Worm (Caenorhabditis elegans) whole organism, L1 larva: ENCODE results near the gene ttr-7.

Experiments
- C04F5.9 ChIP-seq: sonication (generic microtip); optimal IDR thresholded peaks from 2 replicates; lab custom pipeline; 2016; ENCODE audit warnings: missing genetic modification characterization, missing compliant biosample characterization
- Y116A8C.19 ChIP-seq: sonication (generic microtip); optimal IDR thresholded peaks from 2 replicates; lab custom pipeline; 2016; ENCODE audit warnings: missing compliant biosample characterization, missing genetic modification characterization, borderline replicate concordance
- aha-1 ChIP-seq: fragments of 150-350 bp; optimal IDR thresholded peaks from 2 replicates; lab custom pipeline; 2014; ENCODE audit warnings: missing biosample characterization, missing genetic modification characterization
- ama-1 ChIP-seq: fragments of 150-350 bp; optimal IDR thresholded peaks from 2 replicates; lab custom pipeline; 2014
- ceh-63 ChIP-seq: fragments of 200-800 bp; sonication (Bioruptor generic); optimal IDR thresholded peaks from 2 replicates; lab custom pipeline; 2018; ENCODE audit warnings: mild to moderate bottlenecking, missing genetic modification characterization, missing compliant biosample characterization
- ceh-88 ChIP-seq: fragments of 200-800 bp; sonication (Bioruptor generic); IDR thresholded peaks from 2 replicates; pipeline ENCODE4 v1.3.6; 2022; ENCODE audit warnings: missing genetic modification characterization, missing compliant biosample characterization
- dsc-1 ChIP-seq: sonication (generic microtip); optimal IDR thresholded peaks from 2 replicates; lab custom pipeline; 2016; ENCODE audit warnings: mild to moderate bottlenecking, missing genetic modification characterization, missing compliant biosample characterization
- efl-1 ChIP-seq, 4 experiments: fragments of 150-350 bp; optimal IDR thresholded peaks in 3 of 4; peaks in 1 of 4; 1 replicate in 1 of 4; 2 replicates in 3 of 4; lab custom pipeline; 2014; ENCODE audit warnings: missing biosample characterization in 2 of 4, missing genetic modification characterization in 2 of 4, missing genetic modification reagents in 2 of 4
- egl-13 ChIP-seq: sonication (generic microtip); optimal IDR thresholded peaks from 2 replicates; lab custom pipeline; 2016; ENCODE audit warnings: missing genotype, missing genetic modification reagents, missing genetic modification characterization, missing compliant biosample characterization
- fkh-8 ChIP-seq: sonication (generic microtip); optimal IDR thresholded peaks from 2 replicates; lab custom pipeline; 2016; ENCODE audit warnings: mild to moderate bottlenecking, missing genetic modification characterization, missing compliant biosample characterization
- fos-1 ChIP-seq: fragments of 150-350 bp; optimal IDR thresholded peaks from 2 replicates; lab custom pipeline; 2014; ENCODE audit warnings: missing biosample characterization, missing genetic modification characterization
- grh-1 ChIP-seq: fragments of 200-800 bp; sonication (Bioruptor generic); IDR thresholded peaks from 2 replicates; pipeline ENCODE4 v1.3.6; 2022; ENCODE audit warnings: missing genetic modification reagents, missing genetic modification characterization, missing compliant biosample characterization
- irx-1 ChIP-seq: sonication (generic microtip); optimal IDR thresholded peaks from 2 replicates; lab custom pipeline; 2016; ENCODE audit warnings: missing genetic modification characterization, missing compliant biosample characterization
- isw-1 ChIP-seq: fragments of 200-800 bp; sonication (Bioruptor generic); IDR thresholded peaks from 2 replicates; pipeline ENCODE4 v1.3.6; 2022; ENCODE audit warnings: missing genetic modification characterization, missing compliant biosample characterization
- jun-1 ChIP-seq: fragments of 150-350 bp; optimal IDR thresholded peaks from 2 replicates; lab custom pipeline; 2014; ENCODE audit warnings: missing biosample characterization, missing genetic modification reagents, missing genetic modification characterization
- lin-13 ChIP-seq: fragments of 150-350 bp; optimal IDR thresholded peaks from 2 replicates; lab custom pipeline; 2014; ENCODE audit warnings: missing biosample characterization, missing genetic modification reagents, missing genetic modification characterization
- lin-35 ChIP-seq, 2 experiments: fragments of 150-350 bp; optimal IDR thresholded peaks; 2 replicates each; lab custom pipeline; 2014; ENCODE audit warnings: missing biosample characterization in 2 of 2, missing genetic modification characterization in 2 of 2, missing genetic modification reagents in 2 of 2
- lin-39 ChIP-seq: fragments of 150-350 bp; optimal IDR thresholded peaks from 2 replicates; lab custom pipeline; 2014; ENCODE audit warnings: missing biosample characterization, missing genetic modification reagents, missing genetic modification characterization
- mdl-1 ChIP-seq, 2 experiments: fragments of 150-350 bp; optimal IDR thresholded peaks; 2 replicates each; lab custom pipeline; 2014 to 2017; ENCODE audit warnings: missing biosample characterization in 2 of 2, missing genetic modification characterization in 2 of 2, inconsistent platforms in 1 of 2
- nhr-11 ChIP-seq: fragments of 150-350 bp; optimal IDR thresholded peaks from 2 replicates; lab custom pipeline; 2014; ENCODE audit warnings: missing biosample characterization, missing genetic modification characterization
- nhr-12 ChIP-seq: sonication (generic microtip); optimal IDR thresholded peaks from 2 replicates; lab custom pipeline; 2017; ENCODE audit warnings: missing biosample characterization, missing genetic modification characterization
- nhr-28 ChIP-seq: fragments of 150-350 bp; optimal IDR thresholded peaks from 2 replicates; lab custom pipeline; 2014; ENCODE audit warnings: missing biosample characterization, missing genetic modification characterization
- nhr-47 ChIP-seq: sonication (generic microtip); optimal IDR thresholded peaks from 2 replicates; lab custom pipeline; 2016; ENCODE audit warnings: mild to moderate bottlenecking, missing genetic modification characterization, moderate library complexity, missing compliant biosample characterization
- nhr-77 ChIP-seq: fragments of 150-350 bp; optimal IDR thresholded peaks from 2 replicates; lab custom pipeline; 2014; ENCODE audit warnings: missing biosample characterization, missing genetic modification characterization
- nhr-84 ChIP-seq: sonication (generic microtip); optimal IDR thresholded peaks from 2 replicates; lab custom pipeline; 2017; ENCODE audit warnings: missing biosample characterization, missing genetic modification characterization
- nhr-85 ChIP-seq: sonication (generic microtip); peaks from one replicate; lab custom pipeline; 2016; ENCODE audit warnings: missing genetic modification characterization, inconsistent platforms, missing compliant biosample characterization
- nhr-90 ChIP-seq: sonication (generic microtip); optimal IDR thresholded peaks from 2 replicates; lab custom pipeline; 2016; ENCODE audit warnings: mild to moderate bottlenecking, missing genetic modification characterization, missing compliant biosample characterization; ENCODE audit not compliant: poor library complexity
- pax-3 ChIP-seq: fragments of 200-800 bp; sonication (Bioruptor generic); optimal IDR thresholded peaks from 2 replicates; lab custom pipeline; 2018; ENCODE audit warnings: mild to moderate bottlenecking, missing genetic modification characterization, moderate library complexity, missing compliant biosample characterization
- skn-1 ChIP-seq: fragments of 150-350 bp; optimal IDR thresholded peaks from 2 replicates; lab custom pipeline; 2014; ENCODE audit warnings: missing biosample characterization, missing genetic modification characterization
- snpc-4 ChIP-seq: fragments of 150-350 bp; optimal IDR thresholded peaks from 2 replicates; lab custom pipeline; 2014; ENCODE audit warnings: missing biosample characterization, missing genetic modification characterization
- snu-23 ChIP-seq: sonication (generic microtip); optimal IDR thresholded peaks from 2 replicates; lab custom pipeline; 2016; ENCODE audit warnings: missing genetic modification characterization, missing compliant biosample characterization
- sptf-1 ChIP-seq: fragments of 150-350 bp; optimal IDR thresholded peaks from 2 replicates; lab custom pipeline; 2014; ENCODE audit warnings: missing biosample characterization, missing genetic modification characterization
- sup-37 ChIP-seq: fragments of 200-800 bp; sonication (Bioruptor generic); optimal IDR thresholded peaks from 2 replicates; lab custom pipeline; 2018; ENCODE audit warnings: mild to moderate bottlenecking, missing genetic modification characterization, missing compliant biosample characterization
- swsn-7 ChIP-seq: sonication (generic microtip); optimal IDR thresholded peaks from 2 replicates; lab custom pipeline; 2016; ENCODE audit warnings: missing genetic modification characterization, missing compliant biosample characterization
- tbx-2 ChIP-seq: sonication (generic microtip); optimal IDR thresholded peaks from 2 replicates; lab custom pipeline; 2016; ENCODE audit warnings: missing genetic modification characterization, missing compliant biosample characterization
- unc-130 ChIP-seq: fragments of 150-350 bp; optimal IDR thresholded peaks from 2 replicates; lab custom pipeline; 2017; ENCODE audit warnings: missing biosample characterization, missing genetic modification characterization, inconsistent platforms
- unc-30 ChIP-seq: sonication (generic microtip); optimal IDR thresholded peaks from 2 replicates; lab custom pipeline; 2017; ENCODE audit warnings: missing biosample characterization, missing genetic modification characterization
- unc-62 ChIP-seq: fragments of 150-350 bp; optimal IDR thresholded peaks from 2 replicates; lab custom pipeline; 2014; ENCODE audit warnings: missing biosample characterization, missing genetic modification reagents, missing genetic modification characterization
- unc-98 ChIP-seq: fragments of 200-800 bp; sonication (Bioruptor generic); IDR thresholded peaks from 2 replicates; pipeline ENCODE4 v1.3.6; 2022; ENCODE audit warnings: missing genetic modification characterization, missing compliant biosample characterization
- vab-15 ChIP-seq: sonication (generic microtip); optimal IDR thresholded peaks from 2 replicates; lab custom pipeline; 2017; ENCODE audit warnings: missing genotype, mild to moderate bottlenecking, missing genetic modification characterization, missing compliant biosample characterization
- xbp-1 ChIP-seq: sonication (generic microtip); optimal IDR thresholded peaks from 2 replicates; lab custom pipeline; 2016; ENCODE audit warnings: missing genetic modification characterization, missing compliant biosample characterization
- zip-4 ChIP-seq: fragments of 200-800 bp; sonication (Bioruptor generic); optimal IDR thresholded peaks from 2 replicates; lab custom pipeline; 2018; ENCODE audit warnings: mild to moderate bottlenecking, missing genetic modification characterization, moderate library complexity, missing compliant biosample characterization
- ztf-4 ChIP-seq: fragments of 150-350 bp; optimal IDR thresholded peaks from 2 replicates; lab custom pipeline; 2014; ENCODE audit warnings: missing biosample characterization, missing genetic modification characterization

ttr-7 gene

DNA sequence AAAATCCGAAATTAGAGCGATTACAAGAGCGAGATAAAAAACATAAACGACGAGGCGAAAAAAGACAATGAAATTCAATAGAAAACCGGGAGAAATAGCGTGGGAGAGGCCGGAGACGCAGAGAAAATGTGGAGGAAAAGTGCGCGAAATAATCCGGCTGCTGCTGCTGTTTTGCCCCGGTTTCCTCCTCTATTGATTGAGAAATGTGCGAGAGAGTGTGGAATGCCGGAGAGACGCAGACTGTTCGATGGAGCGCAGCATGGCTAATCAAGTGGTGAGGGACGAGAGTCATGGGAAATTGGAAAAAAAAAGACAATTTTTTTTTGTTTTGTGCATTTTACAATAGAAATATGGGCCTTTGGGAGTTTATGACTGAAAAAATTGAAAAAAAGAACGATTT lies 7.6 kb upstream of the ttr-7 start (continued):
- TF ChIP-seq unc-30 (no peak), nhr-85 (tag; lab: Kevin White, UChicago) (no peak), sup-37 (GFP tag; lab: Kevin White, UChicago) (no peak), xbp-1 (tag; lab: Kevin White, UChicago) (peak; percentile 41), jun-1 (tag; lab: Kevin White, UChicago) (no peak), nhr-77 (peak; percentile 18), lin-39 (peak; percentile 9), ztf-4 (tag; lab: Kevin White, UChicago) (no peak), unc-62 (GFP tag; lab: Kevin White, UChicago) (no peak), irx-1 (tag; lab: Kevin White, UChicago) (peak; percentile 12), vab-15 (tag; lab: Kevin White, UChicago) (no peak), aha-1 (tag; lab: Kevin White, UChicago) (no peak), skn-1 (tag; lab: Kevin White, UChicago) (peak; percentile 32), nhr-84 (no peak), lin-35 (GFP tag; optimal IDR thresholded peaks at IDR 0.05; lab: Kevin White, UChicago) (peak; percentile 50 to 60), tbx-2 (tag; lab: Kevin White, UChicago) (peak; percentile 73), nhr-90 (no peak), grh-1 (GFP tag; lab: Robert Waterston, UW) (no peak), ceh-88 (no peak), C04F5.9 (tag; lab: Kevin White, UChicago) (no peak), nhr-12 (tag; lab: Kevin White, UChicago) (no peak), efl-1 (optimal IDR thresholded peaks at IDR 0.05; lab: Kevin White, UChicago) (peak; percentile 58 to 68), efl-1 (GFP tag; optimal IDR thresholded peaks at IDR 0.05 in 1 of 2; lab: Kevin White, UChicago) (peak in 1 of 2 experiments; percentile 15), nhr-47 (tag; lab: Kevin White, UChicago) (peak; percentile 70), swsn-7 (peak; percentile 64), nhr-11 (peak; percentile 34), lin-13 (peak; percentile 0), zip-4 (no peak), dsc-1 (tag; lab: Kevin White, UChicago) (peak; percentile 46), fkh-8 (tag; lab: Kevin White, UChicago) (peak; percentile 45), snpc-4 (peak; percentile 34), nhr-28 (tag; lab: Kevin White, UChicago) (no peak), pax-3 (tag; lab: Kevin White, UChicago) (no peak), unc-98 (GFP tag; lab: Robert Waterston, UW) (no peak), snu-23 (GFP tag; lab: Kevin White, UChicago) (peak; percentile 75), Y116A8C.19 (no peak), isw-1 (GFP tag; lab: Robert Waterston, UW) (peak; percentile 27; the same call in 1 of the 2 replicates), mdl-1 (tag; optimal IDR thresholded peaks at IDR 0.05; lab: Kevin White, UChicago) (peak in 1 of 2 experiments; percentile 52), egl-13 (no peak), ama-1 (lab: Kevin White, UChicago) (no peak), fos-1 (tag; lab: Kevin White, UChicago) (peak; percentile 25), sptf-1 (no peak), unc-130 (tag; lab: Kevin White, UChicago) (no peak)

ce11 chrIII:598687-599086 lies 7.1 kb upstream of the ttr-7 start, which contains the start of gene Y55B1AR.2:
Gene Y55B1AR.2 (minus strand): TSS chrIII:598787.
- TF ChIP-seq efl-1 (optimal IDR thresholded peaks at IDR 0.05; lab: Kevin White, UChicago) (no peak), efl-1 (GFP tag; optimal IDR thresholded peaks at IDR 0.05 in 1 of 2; lab: Kevin White, UChicago) (peak in 1 of 2 experiments; percentile 67), ceh-63 (GFP tag; lab: Kevin White, UChicago) (no peak)
